Fruit fly (Drosophila melanogaster) whole organism, wandering third instar larva: ENCODE measurements around the gene Hr96.

Source experiments
- Abd-B ChIP-seq: fragments of >200 bp; optimal IDR thresholded peaks from 2 replicates; lab custom pipeline; 2017; ENCODE audit warnings: missing biosample characterization, missing genetic modification characterization
- CG9705 ChIP-seq: fragments of 200-800 bp; sonication (Bioruptor generic); optimal IDR thresholded peaks from 2 replicates; lab custom pipeline; 2018; ENCODE audit warnings: missing biosample characterization, mild to moderate bottlenecking, missing genetic modification characterization
- GATAd ChIP-seq: sonication (Bioruptor generic); optimal IDR thresholded peaks from 2 replicates; lab custom pipeline; 2016; ENCODE audit warnings: missing biosample characterization, missing genetic modification characterization
- HLH106 ChIP-seq: fragments of 200-800 bp; optimal IDR thresholded peaks from 3 replicates; lab custom pipeline; 2019; ENCODE audit warnings: missing biosample characterization, mild to moderate bottlenecking, missing genetic modification characterization, moderate library complexity
- Jra ChIP-seq: sonication (Bioruptor generic); optimal IDR thresholded peaks from 2 replicates; lab custom pipeline; 2016; ENCODE audit warnings: missing biosample characterization, missing genetic modification characterization
- N ChIP-seq: fragments of >200 bp; optimal IDR thresholded peaks from 2 replicates; lab custom pipeline; 2018; ENCODE audit warnings: missing biosample characterization, missing external identifiers, missing genetic modification characterization
- OdsH ChIP-seq: fragments of 200-800 bp; sonication (Bioruptor generic); optimal IDR thresholded peaks from 2 replicates; lab custom pipeline; 2016; ENCODE audit warnings: missing biosample characterization, mild to moderate bottlenecking, missing genetic modification characterization
- dmrt93B ChIP-seq: fragments of 200-800 bp; sonication (Bioruptor generic); optimal IDR thresholded peaks from 2 replicates; lab custom pipeline; 2018; ENCODE audit warnings: missing biosample characterization, mild to moderate bottlenecking, missing genetic modification characterization
- h ChIP-seq: fragments of 200-800 bp; sonication (Bioruptor generic); optimal IDR thresholded peaks from 3 replicates; lab custom pipeline; 2016; ENCODE audit warnings: missing biosample characterization, mild to moderate bottlenecking, missing genetic modification characterization
- pan ChIP-seq: fragments of >200 bp; optimal IDR thresholded peaks from 2 replicates; lab custom pipeline; 2017
- sv ChIP-seq: fragments of 200-800 bp; sonication (Bioruptor generic); optimal IDR thresholded peaks from 3 replicates; lab custom pipeline; 2016; ENCODE audit warnings: missing biosample characterization, missing genetic modification characterization
- usp ChIP-seq: fragments of >200 bp; optimal IDR thresholded peaks from 2 replicates; lab custom pipeline; 2017; ENCODE audit warnings: missing biosample characterization, missing genetic modification characterization
- woc ChIP-seq: sonication (Bioruptor generic); optimal IDR thresholded peaks from 2 replicates; lab custom pipeline; 2016; ENCODE audit warnings: missing biosample characterization, mild to moderate bottlenecking, missing genetic modification characterization

Gene Hr96

DNA sequence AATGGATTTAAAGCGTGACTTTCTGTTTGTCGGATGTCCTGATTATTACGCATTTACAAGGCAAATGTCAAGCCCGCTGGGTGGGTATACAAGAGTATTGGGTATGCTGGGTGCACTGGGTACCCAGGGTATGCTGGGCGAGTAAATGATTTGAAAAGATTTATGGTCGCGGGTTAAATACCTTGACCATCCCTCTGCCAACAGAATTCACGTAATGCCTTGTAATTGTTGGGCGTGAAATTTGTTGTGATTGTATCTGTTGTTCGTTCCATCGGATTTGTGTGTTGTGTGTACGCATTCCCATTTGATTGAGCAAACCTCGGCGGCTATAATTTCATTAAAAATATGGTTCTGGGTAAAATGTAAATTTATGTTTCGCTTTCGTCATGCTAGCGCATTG is 53.6 kb downstream of the Hr96 start:
- TF ChIP-seq Abd-B (GFP tag; lab: Kevin White, UChicago) (no peak), h (GFP tag; lab: Kevin White, UChicago) (no peak), usp (GFP tag; lab: Kevin White, UChicago) (no peak), HLH106 (tag; lab: Kevin White, UChicago) (no peak), N (no peak), woc (GFP tag; lab: Kevin White, UChicago) (no peak), Jra (GFP tag; lab: Kevin White, UChicago) (no peak), OdsH (GFP tag; lab: Kevin White, UChicago) (no peak), sv (GFP tag; lab: Kevin White, UChicago) (no peak), GATAd (no peak), pan (lab: Kevin White, UChicago) (no peak), dmrt93B (GFP tag; lab: Kevin White, UChicago) (no peak), CG9705 (GFP tag; lab: Kevin White, UChicago) (no peak)
